Worm (Caenorhabditis elegans): ENCODE measurements around the gene cey-1.

Gene cey-1

DNA sequence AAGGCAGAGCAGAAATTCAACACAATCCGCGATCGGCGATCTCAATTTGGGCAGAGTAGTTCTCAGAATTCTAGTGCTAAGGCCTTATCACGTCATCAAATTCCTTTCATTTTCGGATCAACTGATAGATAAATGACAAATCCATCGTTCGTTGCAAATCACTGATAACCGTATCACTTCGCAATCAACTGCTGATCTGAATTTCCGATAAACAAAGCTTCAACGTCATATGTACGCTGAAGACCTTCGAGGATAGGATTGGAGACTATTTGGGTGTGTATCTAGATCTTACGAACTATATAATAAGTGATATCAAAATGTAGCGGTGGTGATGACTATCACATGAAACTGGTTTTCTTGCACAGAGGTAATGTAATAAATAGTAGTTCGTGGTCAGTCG, 16.2 kb upstream of the cey-1 start:
- TF ChIP-seq nhr-43 (tag; optimal IDR thresholded peaks at IDR 0.05; ENCODE audit: poor library complexity, severe bottlenecking) (no peak), ztf-11 (tag; optimal IDR thresholded peaks at IDR 0.05) (no peak), nhr-23 (tag; optimal IDR thresholded peaks at IDR 0.05) (peak; percentile 30), lin-39 (tag; optimal IDR thresholded peaks at IDR 0.05) (no peak), daf-12 (tag; optimal IDR thresholded peaks at IDR 0.05) (no peak), jun-1 (tag; optimal IDR thresholded peaks at IDR 0.05) (no peak), ama-1 (optimal IDR thresholded peaks at IDR 0.05) (no peak)

ce11 chrII:11055223-11055622, 14.2 kb upstream of the cey-1 start, which contains the start of gene F45E10.2:
Gene F45E10.2, minus strand, starts transcription at chrII:11055323.
- TF ChIP-seq nhr-11 (tag; optimal IDR thresholded peaks at IDR 0.05) (no peak), nhr-12 (tag; optimal IDR thresholded peaks at IDR 0.05) (no peak), nhr-76 (tag; optimal IDR thresholded peaks at IDR 0.05) (no peak)

ce11 chrII:11052526-11052925, 11.5 kb upstream of the cey-1 start:
- TF ChIP-seq R02D3.7 (tag; optimal IDR thresholded peaks at IDR 0.05) (no peak), aly-2 (tag; optimal IDR thresholded peaks at IDR 0.05) (no peak), nhr-25 (tag; optimal IDR thresholded peaks at IDR 0.05) (no peak), fkh-10 (GFP tag; optimal IDR thresholded peaks at IDR 0.05) (no peak), elt-3 (tag; optimal IDR thresholded peaks at IDR 0.05) (no peak), egl-5 (tag; optimal IDR thresholded peaks at IDR 0.05) (no peak), egl-27 (tag; optimal IDR thresholded peaks at IDR 0.05) (no peak), eor-1 (tag; optimal IDR thresholded peaks at IDR 0.05) (no peak), nhr-11 (tag; optimal IDR thresholded peaks at IDR 0.05) (no peak), nhr-237 (tag; optimal IDR thresholded peaks at IDR 0.05) (no peak), fkh-2 (tag; optimal IDR thresholded peaks at IDR 0.05) (no peak), skn-1 (tag; optimal IDR thresholded peaks at IDR 0.05) (no peak), ama-1 (optimal IDR thresholded peaks at IDR 0.05) (no peak), nhr-28 (tag; optimal IDR thresholded peaks at IDR 0.05) (no peak), nhr-23 (tag; optimal IDR thresholded peaks at IDR 0.05) (no peak), hmg-11 (tag; optimal IDR thresholded peaks at IDR 0.05) (no peak), nhr-12 (tag; optimal IDR thresholded peaks at IDR 0.05) (no peak)

DNA sequence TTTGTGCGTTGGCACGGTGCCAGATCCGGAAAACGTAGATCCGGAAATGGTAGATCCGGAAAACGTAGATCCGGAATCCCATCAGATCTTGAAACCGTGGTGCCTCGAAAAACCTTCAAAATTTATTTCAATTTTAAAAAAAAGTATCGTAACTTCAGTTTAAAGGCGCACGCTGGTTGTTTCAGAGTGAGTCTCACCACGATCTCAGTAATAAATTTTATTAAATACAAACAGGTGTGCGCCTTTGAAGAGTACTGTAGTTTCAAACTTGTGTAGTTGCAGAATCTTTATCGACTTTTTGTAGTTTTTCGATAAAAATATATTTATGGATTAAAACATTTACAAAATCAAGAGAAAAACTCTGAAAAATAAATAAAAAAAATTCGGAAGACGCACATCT, 9.7 kb upstream of the cey-1 start:
- TF ChIP-seq aly-2 (tag; optimal IDR thresholded peaks at IDR 0.05) = no peak
- no peak for TF ChIP-seq elt-2 (tag; optimal IDR thresholded peaks at IDR 0.05)
- no peak for TF ChIP-seq elt-1 (tag; optimal IDR thresholded peaks at IDR 0.05)
- no peak for TF ChIP-seq egl-27 (tag; optimal IDR thresholded peaks at IDR 0.05)
- TF ChIP-seq pqm-1 (tag; optimal IDR thresholded peaks at IDR 0.05) = no peak
- TF ChIP-seq nhr-11 (tag; optimal IDR thresholded peaks at IDR 0.05) = no peak
- no peak for TF ChIP-seq lin-15B (tag; optimal IDR thresholded peaks at IDR 0.05)
- TF ChIP-seq nhr-77 (tag; optimal IDR thresholded peaks at IDR 0.05) = no peak
- no peak for TF ChIP-seq nhr-28 (tag; optimal IDR thresholded peaks at IDR 0.05)
- TF ChIP-seq jun-1 (tag; optimal IDR thresholded peaks at IDR 0.05) = no peak
- no peak for TF ChIP-seq nhr-25 (tag; optimal IDR thresholded peaks at IDR 0.05)

DNA sequence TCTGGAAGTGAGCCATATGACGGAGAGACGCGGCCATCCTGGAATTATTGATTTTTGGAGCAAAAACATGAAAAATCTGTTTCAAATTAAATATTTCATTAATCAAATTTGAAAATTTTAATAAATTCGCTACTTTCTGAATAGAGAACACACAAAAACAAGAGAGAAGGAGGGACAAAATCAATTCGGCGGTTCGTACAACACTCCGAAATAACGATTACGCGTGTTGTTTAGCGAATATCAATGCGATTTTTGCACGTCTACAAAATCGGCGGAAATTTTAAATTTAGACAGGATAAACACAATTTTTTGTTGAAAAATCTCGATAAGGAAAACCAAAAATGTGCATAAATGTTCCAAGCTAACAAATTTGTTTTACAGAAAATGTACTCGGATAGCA, 8.9 kb upstream of the cey-1 start, which contains the start of the genes sdhd-1 and ilkp-1:
sdhd-1 (minus strand) TSS at position 38 of the 400 bp plus-strand sequence.
ilkp-1 (plus strand) TSS at position 380 of the 400 bp plus-strand sequence.
- TF ChIP-seq tbx-2 (tag; optimal IDR thresholded peaks at IDR 0.05) (no peak), fkh-10 (GFP tag; optimal IDR thresholded peaks at IDR 0.05) (no peak), snpc-4 (tag; optimal IDR thresholded peaks at IDR 0.05) (peak; percentile 3), pqm-1 (tag; optimal IDR thresholded peaks at IDR 0.05) (no peak), elt-2 (tag; optimal IDR thresholded peaks at IDR 0.05) (peak; percentile 18), ceh-28 (tag; optimal IDR thresholded peaks at IDR 0.05) (peak; percentile 0), hmg-11 (tag; optimal IDR thresholded peaks at IDR 0.05) (peak; percentile 28), nhr-25 (tag; optimal IDR thresholded peaks at IDR 0.05) (peak; percentile 39), lin-39 (tag; optimal IDR thresholded peaks at IDR 0.05) (peak; percentile 42), nhr-23 (tag; optimal IDR thresholded peaks at IDR 0.05) (peak; percentile 50), nfya-1 (tag; optimal IDR thresholded peaks at IDR 0.05; ENCODE audit: insufficient read depth) (peak; percentile 67), lin-15B (tag; optimal IDR thresholded peaks at IDR 0.05) (peak; percentile 57)

DNA sequence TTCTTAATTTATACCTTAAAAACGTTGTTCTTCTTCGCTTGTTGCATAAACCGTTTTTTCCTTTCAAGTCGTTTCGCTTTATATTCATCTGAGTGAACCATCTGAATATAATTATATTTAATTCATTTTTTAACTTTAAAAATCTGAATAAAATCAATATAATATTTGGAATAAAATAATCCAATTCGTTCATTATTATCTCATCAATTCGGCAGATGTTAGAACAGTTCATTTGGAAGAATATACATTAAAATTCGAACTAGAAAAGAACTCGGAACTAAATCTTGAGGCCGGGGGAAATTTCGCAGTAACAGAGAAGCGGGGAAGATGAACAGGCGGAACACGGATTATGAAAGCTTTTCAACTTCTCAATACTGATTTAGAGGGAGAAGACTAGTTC, 7.9 kb upstream of the cey-1 start, which contains the start of gene F33A8.4:
F33A8.4 (minus strand) TSS at position 101 of the 400 bp plus-strand sequence.
- TF ChIP-seq ztf-11 (tag; optimal IDR thresholded peaks at IDR 0.05) (no peak), ztf-4 (tag; optimal IDR thresholded peaks at IDR 0.05) (no peak), nhr-12 (tag; optimal IDR thresholded peaks at IDR 0.05) (no peak), nhr-25 (tag; optimal IDR thresholded peaks at IDR 0.05) (no peak), ama-1 (optimal IDR thresholded peaks at IDR 0.05) (no peak), lsy-12 (tag; optimal IDR thresholded peaks at IDR 0.05) (no peak), nhr-77 (tag; optimal IDR thresholded peaks at IDR 0.05) (no peak)

Measured in whole organism, L3 larva.